Worm (Caenorhabditis elegans) whole organism, early embryonic: ENCODE data around the gene Y69A2AR.32.

Experiments used
- B0310.2 ChIP-seq: sonication (generic microtip); optimal IDR thresholded peaks from 2 replicates; lab custom pipeline; 2016; ENCODE audit warnings: mild to moderate bottlenecking, missing genetic modification characterization, missing compliant biosample characterization
- aly-1 ChIP-seq: sonication (generic microtip); optimal IDR thresholded peaks from 2 replicates; lab custom pipeline; 2016; ENCODE audit warnings: missing genetic modification characterization, missing compliant biosample characterization
- ama-1 ChIP-seq: fragments of 150-350 bp; optimal IDR thresholded peaks from 2 replicates; lab custom pipeline; 2014
- ceh-13 ChIP-seq: fragments of 200-800 bp; sonication (Bioruptor generic); optimal IDR thresholded peaks from 2 replicates; lab custom pipeline; 2018; ENCODE audit warnings: mild to moderate bottlenecking, missing genetic modification characterization, missing compliant biosample characterization
- flt-1 ChIP-seq: fragments of 200-800 bp; sonication (Bioruptor generic); IDR thresholded peaks from 2 replicates; pipeline ENCODE4 v1.3.6; 2022; ENCODE audit warnings: missing genetic modification characterization, missing compliant biosample characterization
- hmbx-1 ChIP-seq: sonication (generic microtip); optimal IDR thresholded peaks from 2 replicates; lab custom pipeline; 2016; ENCODE audit warnings: mild to moderate bottlenecking, missing genetic modification characterization, missing compliant biosample characterization
- pes-1 ChIP-seq: fragments of 200-800 bp; sonication (Bioruptor generic); IDR thresholded peaks from 2 replicates; pipeline ENCODE4 v1.3.6; 2022; ENCODE audit warnings: missing genetic modification reagents, missing genetic modification characterization, missing compliant biosample characterization
- tbx-11 ChIP-seq: fragments of 200-800 bp; sonication (Bioruptor generic); IDR thresholded peaks from 2 replicates; pipeline ENCODE4 v1.3.6; 2022; ENCODE audit warnings: missing genetic modification characterization, missing compliant biosample characterization

DNA sequence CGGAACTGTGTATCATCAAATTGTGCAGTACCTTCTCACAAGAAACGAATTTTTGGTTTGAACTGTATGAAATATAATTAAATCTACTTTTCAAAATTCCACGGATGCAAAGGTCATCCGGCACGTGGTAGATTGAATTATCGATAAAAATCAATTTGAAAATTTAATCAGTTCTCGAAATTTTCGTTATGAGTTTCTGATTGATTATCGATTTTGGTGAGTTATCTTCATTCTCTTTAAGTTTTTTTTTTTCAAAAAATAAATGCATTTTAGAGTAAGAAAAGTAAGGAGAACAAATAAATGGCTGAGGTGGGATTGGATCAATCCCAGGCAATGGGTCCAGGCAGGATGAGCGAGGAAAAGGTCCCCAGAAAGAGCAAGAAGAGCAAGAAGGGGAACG is 12.8 kb upstream of the Y69A2AR.32 start, which contains the start of gene Y69A2AR.47:
- TF ChIP-seq aly-1 (tag; lab: Kevin White, UChicago) (no peak), hmbx-1 (tag; lab: Kevin White, UChicago) (no peak), B0310.2 (tag; lab: Kevin White, UChicago) (no peak), flt-1 (GFP tag; lab: Robert Waterston, UW) (no peak), pes-1 (GFP tag; lab: Robert Waterston, UW) (no peak), ama-1 (lab: Kevin White, UChicago) (no peak), ceh-13 (GFP tag; lab: Kevin White, UChicago) (no peak), tbx-11 (GFP tag; lab: Robert Waterston, UW) (no peak)
